Fruit fly (Drosophila melanogaster): Measurements from ENCODE around the gene CG13280.

CG13280 gene

DNA sequence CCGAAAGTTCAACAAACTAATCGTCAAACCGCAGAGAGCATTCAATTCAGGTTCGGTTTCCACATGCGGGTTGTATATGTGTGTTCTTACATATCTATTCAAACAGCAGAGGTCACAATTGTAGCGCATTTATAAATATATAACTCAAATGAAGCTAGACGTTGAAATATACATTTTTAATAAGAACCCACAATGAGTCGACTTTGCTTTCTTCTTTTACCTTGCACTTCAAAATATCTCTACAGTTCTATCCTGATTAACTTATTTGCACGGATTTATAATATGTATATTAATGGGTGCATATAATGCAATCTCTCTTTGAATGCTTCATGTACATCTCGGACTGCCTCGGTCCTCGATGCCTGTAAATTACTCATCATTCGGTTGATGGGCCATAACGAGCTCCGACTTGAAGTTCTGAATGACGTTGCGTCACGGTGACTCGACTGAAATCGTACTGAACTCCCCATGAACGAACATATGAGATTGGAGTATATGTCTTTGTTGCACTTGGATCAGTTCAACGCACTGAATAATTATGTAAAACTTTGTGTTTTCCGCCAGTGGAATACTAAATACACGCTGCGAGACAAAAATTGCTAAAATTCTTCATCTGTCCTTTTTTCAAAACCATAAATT is 2.4 kb downstream of the CG13280 start (continued):
- TF ChIP-seq D19A (tag; optimal IDR thresholded peaks at IDR 0.05) (peak; percentile 50), CG8359 (GFP tag; optimal IDR thresholded peaks at IDR 0.05; ENCODE audit: borderline replicate concordance) (peak; percentile 20), mld (GFP tag; IDR thresholded peaks at IDR 0.05; ENCODE audit: partially characterized antibody) (no peak), Stat92E (GFP tag; optimal IDR thresholded peaks at IDR 0.05) (peak in 1 of 3 experiments; percentile 5), Dp (GFP tag; optimal IDR thresholded peaks at IDR 0.05) (no peak), CG13296 (GFP tag; optimal IDR thresholded peaks at IDR 0.05) (no peak), zf30C (GFP tag; optimal IDR thresholded peaks at IDR 0.05) (no peak), lola (GFP tag; optimal IDR thresholded peaks at IDR 0.05) (peak in 1 of 3 experiments; percentile 56), CG12769 (tag; optimal IDR thresholded peaks at IDR 0.05) (no peak), CG18262 (tag; optimal IDR thresholded peaks at IDR 0.05) (peak; percentile 75), cato (GFP tag; optimal IDR thresholded peaks at IDR 0.05; ENCODE audit: borderline replicate concordance) (no peak), CG13775 (GFP tag; optimal IDR thresholded peaks at IDR 0.05) (no peak), sens (GFP tag) (peak; percentile 91), Rx (GFP tag; IDR thresholded peaks at IDR 0.05) (no peak), Hr39 (optimal IDR thresholded peaks at IDR 0.05) (no peak), CG10979 (tag; optimal IDR thresholded peaks at IDR 0.05) (peak; percentile 62), CG18599 (GFP tag; optimal IDR thresholded peaks at IDR 0.05) (peak; percentile 10), slbo (GFP tag; IDR thresholded peaks at IDR 0.05) (no peak), wor (GFP tag; IDR thresholded peaks at IDR 0.05) (no peak), Fer1 (GFP tag; optimal IDR thresholded peaks at IDR 0.05) (no peak), psq (GFP tag; optimal IDR thresholded peaks at IDR 0.05) (no peak), en (GFP tag; optimal IDR thresholded peaks at IDR 0.05) (no peak), maf-S (GFP tag; optimal IDR thresholded peaks at IDR 0.05) (no peak), Doc2 (GFP tag; IDR thresholded peaks at IDR 0.05) (no peak), MESR4 (GFP tag; optimal IDR thresholded peaks at IDR 0.05) (no peak), ap (GFP tag; IDR thresholded peaks at IDR 0.05) (no peak), dmrt11E (tag; optimal IDR thresholded peaks at IDR 0.05) (peak; percentile 43), fd102C (GFP tag; optimal IDR thresholded peaks at IDR 0.05) (no peak), wek (GFP tag; optimal IDR thresholded peaks at IDR 0.05) (no peak), CG12219 (GFP tag; optimal IDR thresholded peaks at IDR 0.05) (peak; percentile 25), mam (GFP tag; optimal IDR thresholded peaks at IDR 0.05) (no peak), MBD-R2 (GFP tag; IDR thresholded peaks at IDR 0.05) (no peak), odd (GFP tag; optimal IDR thresholded peaks at IDR 0.05) (no peak), jigr1 (GFP tag; IDR thresholded peaks at IDR 0.05) (no peak), Oaz (GFP tag; IDR thresholded peaks at IDR 0.05) (no peak), NFAT (GFP tag; IDR thresholded peaks at IDR 0.05) (no peak), CG31365 (tag; optimal IDR thresholded peaks at IDR 0.05) (no peak), CG12659 (GFP tag; optimal IDR thresholded peaks at IDR 0.05) (peak; percentile 28), kah (GFP tag; optimal IDR thresholded peaks at IDR 0.05) (no peak), Ada2b (GFP tag; IDR thresholded peaks at IDR 0.05) (no peak), CG17361 (GFP tag; IDR thresholded peaks at IDR 0.05) (0 out of 3 replicates have a peak, but pooled peaks have one; percentile 39), bcd (GFP tag; optimal IDR thresholded peaks at IDR 0.05) (no peak), CG30431 (GFP tag; optimal IDR thresholded peaks at IDR 0.05) (no peak), ewg (GFP tag; optimal IDR thresholded peaks at IDR 0.05) (no peak), cwo (GFP tag; optimal IDR thresholded peaks at IDR 0.05) (no peak), E2f2 (GFP tag; IDR thresholded peaks at IDR 0.05) (no peak), Ssrp (tag; optimal IDR thresholded peaks at IDR 0.05) (peak; percentile 13), CG17612 (GFP tag; IDR thresholded peaks at IDR 0.05) (no peak), CHES-1-like (GFP tag; optimal IDR thresholded peaks at IDR 0.05) (no peak), croc (GFP tag; conservative IDR thresholded peaks at IDR 0.05) (no peak)

All from whole organism, embryonic.